Worm (Caenorhabditis elegans): ENCODE results near the gene Y39B6A.37.

ce11 chrV:18981736-18982135, 8.9 kb upstream of the Y39B6A.37 start:
- TF ChIP-seq snpc-4 (GFP tag; optimal IDR thresholded peaks at IDR 0.05) (no peak), snpc-4 (tag; optimal IDR thresholded peaks at IDR 0.05) (no peak), sdz-38 (tag; optimal IDR thresholded peaks at IDR 0.05) (no peak), atf-7 (tag; optimal IDR thresholded peaks at IDR 0.05) (no peak), F55B11.4 (tag; optimal IDR thresholded peaks at IDR 0.05; ENCODE audit: borderline replicate concordance, insufficient read depth) (no peak), ceh-58 (GFP tag; IDR thresholded peaks at IDR 0.05) (no peak)
